Fruit fly (Drosophila melanogaster) Kc167 (cell line): Measurements from ENCODE around the gene CG6195.

Source experiments
- Myc ChIP-seq: fragments of >200 bp; optimal IDR thresholded peaks from 2 replicates; lab custom pipeline; 2017; ENCODE audit warnings: missing external identifiers
- Sin3A ChIP-seq: fragments of >200 bp; optimal IDR thresholded peaks from 2 replicates; lab custom pipeline; 2018; ENCODE audit warnings: missing external identifiers
- h ChIP-seq: fragments of >200 bp; optimal IDR thresholded peaks from 3 replicates; lab custom pipeline; 2018; ENCODE audit warnings: missing external identifiers
- insv ChIP-seq: fragments of >200 bp; optimal IDR thresholded peaks from 3 replicates; lab custom pipeline; 2018; ENCODE audit warnings: missing external identifiers
- psq ChIP-seq: fragments of >200 bp; optimal IDR thresholded peaks from 2 replicates; lab custom pipeline; 2017; ENCODE audit warnings: missing external identifiers
- ttk ChIP-seq: sonication (Bioruptor generic); optimal IDR thresholded peaks from 2 replicates; lab custom pipeline; 2017; ENCODE audit warnings: missing external identifiers

dm6 chr3R:19656455-19656854 is 8.2 kb upstream of the CG6195 start:
- TF ChIP-seq psq (lab: Kevin White, UChicago) (no peak), h (lab: Kevin White, UChicago) (no peak), Sin3A (no peak), Myc (lab: Kevin White, UChicago) (no peak), ttk (lab: Kevin White, UChicago) (no peak), insv (lab: Kevin White, UChicago) (no peak)
